Worm (Caenorhabditis elegans) whole organism, L3 larva: ENCODE data around the gene lgg-3.

Experiments
- R02D3.7 ChIP-seq: fragments of 150-350 bp; optimal IDR thresholded peaks from 2 replicates; lab custom pipeline; 2014; ENCODE audit warnings: missing biosample characterization, missing genetic modification characterization
- ZK546.5 ChIP-seq: sonication (generic microtip); optimal IDR thresholded peaks from 2 replicates; lab custom pipeline; 2017; ENCODE audit warnings: missing biosample characterization, missing genetic modification characterization
- aly-2 ChIP-seq: fragments of 150-350 bp; optimal IDR thresholded peaks from 2 replicates; lab custom pipeline; 2014; ENCODE audit warnings: missing biosample characterization, missing genetic modification characterization
- ama-1 ChIP-seq: fragments of 150-350 bp; optimal IDR thresholded peaks from 2 replicates; lab custom pipeline; 2018
- ceh-16 ChIP-seq: sonication (generic microtip); optimal IDR thresholded peaks from 2 replicates; lab custom pipeline; 2017; ENCODE audit warnings: missing biosample characterization, missing genetic modification characterization
- ceh-28 ChIP-seq: fragments of 150-350 bp; optimal IDR thresholded peaks from 2 replicates; lab custom pipeline; 2014; ENCODE audit warnings: missing biosample characterization, missing genetic modification reagents, missing genetic modification characterization
- ceh-82 ChIP-seq: fragments of 150-350 bp; optimal IDR thresholded peaks from 2 replicates; lab custom pipeline; 2014; ENCODE audit warnings: missing biosample characterization, missing genetic modification characterization
- ceh-9 ChIP-seq: sonication (generic microtip); optimal IDR thresholded peaks from 2 replicates; lab custom pipeline; 2018; ENCODE audit warnings: missing biosample characterization, missing genetic modification characterization
- daf-12 ChIP-seq: fragments of 150-350 bp; optimal IDR thresholded peaks from 2 replicates; lab custom pipeline; 2014; ENCODE audit warnings: missing biosample characterization, missing genetic modification reagents, missing genetic modification characterization
- egl-27 ChIP-seq: sonication (generic microtip); optimal IDR thresholded peaks from 4 replicates; lab custom pipeline; 2017; ENCODE audit warnings: missing biosample characterization, missing genetic modification reagents, missing genetic modification characterization
- egl-5 ChIP-seq: fragments of 150-350 bp; optimal IDR thresholded peaks from 2 replicates; lab custom pipeline; 2017; ENCODE audit warnings: missing biosample characterization, missing genetic modification reagents, missing genetic modification characterization, inconsistent platforms
- elt-1 ChIP-seq: fragments of 150-350 bp; optimal IDR thresholded peaks from 2 replicates; lab custom pipeline; 2014; ENCODE audit warnings: missing biosample characterization, missing genetic modification characterization
- elt-2 ChIP-seq: sonication (generic microtip); optimal IDR thresholded peaks from 2 replicates; lab custom pipeline; 2016; ENCODE audit warnings: missing genetic modification reagents, mild to moderate bottlenecking, missing genetic modification characterization, missing compliant biosample characterization
- elt-3 ChIP-seq, 3 experiments: fragments of 150-350 bp in 1 of 3; sonication (generic microtip) in 2 of 3; optimal IDR thresholded peaks; 2 replicates in 2 of 3; 4 replicates in 1 of 3; lab custom pipeline; 2014 to 2017; ENCODE audit warnings: missing biosample characterization in 3 of 3, missing genetic modification characterization in 3 of 3
- eor-1 ChIP-seq, 2 experiments: fragments of 150-350 bp; optimal IDR thresholded peaks; 2 replicates each; lab custom pipeline; 2014 to 2018; ENCODE audit warnings: missing biosample characterization in 2 of 2, missing genetic modification characterization in 2 of 2
- fkh-10 ChIP-seq: sonication (generic microtip); optimal IDR thresholded peaks from 2 replicates; lab custom pipeline; 2017; ENCODE audit warnings: missing biosample characterization, missing genetic modification reagents, missing genetic modification characterization
- fkh-2 ChIP-seq: fragments of 150-350 bp; optimal IDR thresholded peaks from 2 replicates; lab custom pipeline; 2014; ENCODE audit warnings: missing biosample characterization, missing genetic modification reagents, missing genetic modification characterization
- fos-1 ChIP-seq: fragments of 150-350 bp; optimal IDR thresholded peaks from 2 replicates; lab custom pipeline; 2014; ENCODE audit warnings: missing biosample characterization, missing genetic modification characterization
- hmg-11 ChIP-seq: sonication (generic microtip); optimal IDR thresholded peaks from 2 replicates; lab custom pipeline; 2016; ENCODE audit warnings: missing genetic modification characterization, missing compliant biosample characterization
- jun-1 ChIP-seq: fragments of 150-350 bp; optimal IDR thresholded peaks from 2 replicates; lab custom pipeline; 2014; ENCODE audit warnings: missing biosample characterization, missing genetic modification reagents, missing genetic modification characterization
- lin-15B ChIP-seq: fragments of 150-350 bp; optimal IDR thresholded peaks from 2 replicates; lab custom pipeline; 2014; ENCODE audit warnings: missing biosample characterization, missing genetic modification characterization
- lin-39 ChIP-seq: fragments of 150-350 bp; optimal IDR thresholded peaks from 2 replicates; lab custom pipeline; 2018; ENCODE audit warnings: missing biosample characterization, missing genetic modification reagents, missing genetic modification characterization
- lsy-12 ChIP-seq: sonication (generic microtip); optimal IDR thresholded peaks from 2 replicates; lab custom pipeline; 2016; ENCODE audit warnings: mild to moderate bottlenecking, missing genetic modification characterization, missing compliant biosample characterization
- mdl-1 ChIP-seq: fragments of 150-350 bp; optimal IDR thresholded peaks from 2 replicates; lab custom pipeline; 2014; ENCODE audit warnings: missing biosample characterization, missing genetic modification characterization
- mml-1 ChIP-seq: fragments of 150-350 bp; sonication (generic microtip); optimal IDR thresholded peaks from 3 replicates; lab custom pipeline; 2014; ENCODE audit warnings: missing biosample characterization, missing genetic modification characterization
- nfya-1 ChIP-seq: sonication (generic microtip); optimal IDR thresholded peaks from 2 replicates; lab custom pipeline; 2017; ENCODE audit warnings: missing genetic modification characterization, mild to moderate bottlenecking, missing compliant biosample characterization, antibody characterized with exemption, moderate library complexity; ENCODE audit not compliant: insufficient read depth
- nhr-11 ChIP-seq: fragments of 150-350 bp; optimal IDR thresholded peaks from 2 replicates; lab custom pipeline; 2014; ENCODE audit warnings: missing biosample characterization, missing genetic modification characterization
- nhr-12 ChIP-seq: fragments of 150-350 bp; optimal IDR thresholded peaks from 2 replicates; lab custom pipeline; 2014; ENCODE audit warnings: missing biosample characterization, missing genetic modification characterization
- nhr-23 ChIP-seq: fragments of 150-350 bp; optimal IDR thresholded peaks from 2 replicates; lab custom pipeline; 2014; ENCODE audit warnings: missing biosample characterization, missing genetic modification reagents, missing genetic modification characterization
- nhr-237 ChIP-seq: fragments of 150-350 bp; optimal IDR thresholded peaks from 2 replicates; lab custom pipeline; 2014; ENCODE audit warnings: missing biosample characterization, missing genetic modification characterization
- nhr-25 ChIP-seq: sonication (generic microtip); optimal IDR thresholded peaks from 2 replicates; lab custom pipeline; 2017; ENCODE audit warnings: missing biosample characterization, missing genetic modification characterization
- nhr-28 ChIP-seq: fragments of 150-350 bp; optimal IDR thresholded peaks from 2 replicates; lab custom pipeline; 2014; ENCODE audit warnings: missing biosample characterization, missing genetic modification characterization
- nhr-43 ChIP-seq: sonication (generic microtip); optimal IDR thresholded peaks from 2 replicates; lab custom pipeline; 2016; ENCODE audit warnings: mild to moderate bottlenecking, missing genetic modification characterization, missing compliant biosample characterization; ENCODE audit not compliant: poor library complexity, severe bottlenecking
- nhr-67 ChIP-seq: fragments of 150-350 bp; optimal IDR thresholded peaks from 2 replicates; lab custom pipeline; 2014; ENCODE audit warnings: missing biosample characterization, missing genetic modification characterization
- nhr-76 ChIP-seq: fragments of 150-350 bp; sonication (generic microtip); optimal IDR thresholded peaks from 5 replicates; lab custom pipeline; 2014; ENCODE audit warnings: missing biosample characterization, missing genetic modification characterization
- nhr-77 ChIP-seq: fragments of 150-350 bp; optimal IDR thresholded peaks from 2 replicates; lab custom pipeline; 2014; ENCODE audit warnings: missing biosample characterization, missing genetic modification characterization
- pha-4 ChIP-seq: fragments of 150-350 bp; optimal IDR thresholded peaks from 2 replicates; lab custom pipeline; 2014; ENCODE audit warnings: missing biosample characterization, missing genetic modification reagents, missing genetic modification characterization
- pqm-1 ChIP-seq: fragments of 150-350 bp; optimal IDR thresholded peaks from 2 replicates; lab custom pipeline; 2017; ENCODE audit warnings: missing biosample characterization, missing genetic modification characterization, inconsistent platforms
- sea-2 ChIP-seq: fragments of 150-350 bp; sonication (generic microtip); optimal IDR thresholded peaks from 4 replicates; lab custom pipeline; 2014; ENCODE audit warnings: missing biosample characterization, missing genetic modification reagents, missing genetic modification characterization
- skn-1 ChIP-seq: fragments of 150-350 bp; optimal IDR thresholded peaks from 2 replicates; lab custom pipeline; 2014; ENCODE audit warnings: missing biosample characterization, missing genetic modification characterization
- snpc-4 ChIP-seq: fragments of 150-350 bp; optimal IDR thresholded peaks from 2 replicates; lab custom pipeline; 2014; ENCODE audit warnings: missing biosample characterization, missing genetic modification characterization
- tbx-2 ChIP-seq: sonication (generic microtip); optimal IDR thresholded peaks from 2 replicates; lab custom pipeline; 2016; ENCODE audit warnings: mild to moderate bottlenecking, missing genetic modification characterization, missing compliant biosample characterization
- unc-39 ChIP-seq: sonication (generic microtip); optimal IDR thresholded peaks from 4 replicates; lab custom pipeline; 2017; ENCODE audit warnings: missing biosample characterization, missing genetic modification characterization
- unc-62 ChIP-seq: fragments of 150-350 bp; sonication (generic microtip); optimal IDR thresholded peaks from 4 replicates; lab custom pipeline; 2014; ENCODE audit warnings: missing biosample characterization, missing genetic modification reagents, missing genetic modification characterization
- zag-1 ChIP-seq: fragments of 150-350 bp; optimal IDR thresholded peaks from 2 replicates; lab custom pipeline; 2014; ENCODE audit warnings: missing biosample characterization, missing genetic modification characterization
- ztf-11 ChIP-seq: fragments of 150-350 bp; optimal IDR thresholded peaks from 2 replicates; lab custom pipeline; 2014; ENCODE audit warnings: missing biosample characterization, missing genetic modification characterization
- ztf-4 ChIP-seq: fragments of 150-350 bp; optimal IDR thresholded peaks from 2 replicates; lab custom pipeline; 2014; ENCODE audit warnings: missing biosample characterization, missing genetic modification characterization

Gene lgg-3

ce11 chrIII:5697963-5698730 is at the start of gene lgg-3, which contains the start of gene rgs-5:
Gene lgg-3 (minus strand): TSS chrIII:5698013.
Gene rgs-5 (plus strand): TSS chrIII:5698555.
- TF ChIP-seq ceh-16: no peak
- TF ChIP-seq skn-1 (tag; lab: Kevin White, UChicago): no peak
- TF ChIP-seq R02D3.7 (tag; lab: Kevin White, UChicago): no peak
- TF ChIP-seq pqm-1 (tag; lab: Kevin White, UChicago): no peak
- no peak for TF ChIP-seq nhr-43
- TF ChIP-seq sea-2 (GFP tag; lab: Kevin White, UChicago): no peak
- TF ChIP-seq nhr-67 (tag; lab: Kevin White, UChicago): no peak
- no peak for TF ChIP-seq eor-1 (tag; optimal IDR thresholded peaks at IDR 0.05; lab: Kevin White, UChicago)
- no peak for TF ChIP-seq ztf-11 (tag; lab: Kevin White, UChicago)
- peak; percentile 46 for TF ChIP-seq lin-15B (tag; lab: Kevin White, UChicago)
- no peak for TF ChIP-seq lsy-12 (tag; lab: Kevin White, UChicago)
- peak; percentile 27 for TF ChIP-seq hmg-11 (tag; lab: Kevin White, UChicago)
- TF ChIP-seq pha-4: peak; percentile 60
- no peak for TF ChIP-seq ama-1 (lab: Kevin White, UChicago)
- no peak for TF ChIP-seq nhr-76
- peak; percentile 12 for TF ChIP-seq nhr-23 (tag; lab: Kevin White, UChicago)
- peak; percentile 21 for TF ChIP-seq egl-5 (tag; lab: Kevin White, UChicago)
- no peak for TF ChIP-seq ceh-82 (tag; lab: Kevin White, UChicago)
- TF ChIP-seq fos-1 (tag; lab: Kevin White, UChicago): no peak
- TF ChIP-seq aly-2 (tag; lab: Kevin White, UChicago): no peak
- peak; percentile 5 for TF ChIP-seq elt-2
- TF ChIP-seq fkh-10: no peak
- peak; percentile 53 for TF ChIP-seq nfya-1 (tag; lab: Kevin White, UChicago)
- no peak for TF ChIP-seq nhr-11 (tag; lab: Kevin White, UChicago)
- TF ChIP-seq ceh-9 (tag; lab: Kevin White, UChicago): no peak
- TF ChIP-seq ZK546.5: no peak
- TF ChIP-seq egl-27: no peak
- TF ChIP-seq unc-62 (GFP tag; lab: Kevin White, UChicago): no peak
- TF ChIP-seq unc-39 (tag; lab: Kevin White, UChicago): no peak
- no peak for TF ChIP-seq elt-3 (tag; optimal IDR thresholded peaks at IDR 0.05; lab: Kevin White, UChicago)
- no peak for TF ChIP-seq ceh-28 (tag; lab: Kevin White, UChicago)
- no peak for TF ChIP-seq jun-1 (tag; lab: Kevin White, UChicago)
- TF ChIP-seq mdl-1 (tag; lab: Kevin White, UChicago): no peak
- TF ChIP-seq nhr-28: no peak
- no peak for TF ChIP-seq mml-1 (tag; lab: Kevin White, UChicago)
- no peak for TF ChIP-seq nhr-237
- TF ChIP-seq elt-1: no peak
- TF ChIP-seq nhr-25 (tag; lab: Kevin White, UChicago): no peak
- TF ChIP-seq snpc-4 (tag; lab: Kevin White, UChicago): peak; percentile 79
- no peak for TF ChIP-seq zag-1 (tag; lab: Kevin White, UChicago)
- peak; percentile 30 for TF ChIP-seq lin-39 (tag; lab: Kevin White, UChicago)
- TF ChIP-seq daf-12: no peak
- TF ChIP-seq nhr-77 (tag; lab: Kevin White, UChicago): no peak
- TF ChIP-seq ztf-4 (tag; lab: Kevin White, UChicago): no peak
- TF ChIP-seq fkh-2: no peak
- no peak for TF ChIP-seq tbx-2
- no peak for TF ChIP-seq nhr-12 (tag; lab: Kevin White, UChicago)
